Worm (Caenorhabditis elegans) whole organism, young adult: ENCODE data around the gene lfi-1.

Experiments used
- C06A6.2 ChIP-seq: fragments of 200-800 bp; sonication (Bioruptor generic); conservative IDR thresholded peaks from 2 replicates; pipeline ENCODE4 v1.3.6; 2022; ENCODE audit warnings: missing genetic modification characterization, missing compliant biosample characterization
- C17E4.6 ChIP-seq: fragments of 200-800 bp; sonication (Bioruptor generic); IDR thresholded peaks from 2 replicates; pipeline ENCODE4 v1.3.6; 2022; ENCODE audit warnings: missing genetic modification reagents, missing genetic modification characterization, missing compliant biosample characterization
- F33H1.4 ChIP-seq: fragments of 200-800 bp; sonication (Bioruptor generic); IDR thresholded peaks from 2 replicates; pipeline ENCODE4 v1.3.6; 2022; ENCODE audit warnings: missing genetic modification reagents, missing genetic modification characterization, missing compliant biosample characterization
- F37B4.10 ChIP-seq: fragments of 200-800 bp; sonication (Bioruptor generic); IDR thresholded peaks from 2 replicates; pipeline ENCODE4 v1.3.6; 2022; ENCODE audit warnings: missing genetic modification characterization, missing compliant biosample characterization
- F55B11.4 ChIP-seq: sonication (generic microtip); optimal IDR thresholded peaks from 2 replicates; lab custom pipeline; 2016; ENCODE audit warnings: missing compliant biosample characterization, missing genetic modification characterization, borderline replicate concordance; ENCODE audit not compliant: insufficient read depth
- F57A8.1 ChIP-seq: fragments of 200-800 bp; sonication (Bioruptor generic); optimal IDR thresholded peaks from 2 replicates; lab custom pipeline; 2018; ENCODE audit warnings: mild to moderate bottlenecking, missing genetic modification characterization, moderate library complexity, missing compliant biosample characterization
- F57C9.4 ChIP-seq: sonication (generic microtip); optimal IDR thresholded peaks from 2 replicates; lab custom pipeline; 2017; ENCODE audit warnings: mild to moderate bottlenecking, missing genetic modification characterization, missing compliant biosample characterization
- K11D2.4 ChIP-seq: fragments of 200-800 bp; sonication (Bioruptor generic); IDR thresholded peaks from 2 replicates; pipeline ENCODE4 v1.3.6; 2022; ENCODE audit warnings: missing genetic modification reagents, missing genetic modification characterization, missing compliant biosample characterization
- T26A5.8 ChIP-seq: sonication (generic microtip); optimal IDR thresholded peaks from 2 replicates; lab custom pipeline; 2016; ENCODE audit warnings: missing genetic modification characterization, missing compliant biosample characterization
- Y53F4B.3 ChIP-seq: fragments of 200-800 bp; sonication (Bioruptor generic); IDR thresholded peaks from 2 replicates; pipeline ENCODE4 v1.3.6; 2022; ENCODE audit warnings: missing genetic modification reagents, missing genetic modification characterization, missing compliant biosample characterization
- Y53G8AR.9 ChIP-seq: fragments of 200-800 bp; sonication (Bioruptor generic); conservative IDR thresholded peaks from 2 replicates; pipeline ENCODE4 v1.3.6; 2022; ENCODE audit warnings: missing genetic modification reagents, missing genetic modification characterization, missing compliant biosample characterization
- Y67H2A.10 ChIP-seq: fragments of 200-800 bp; sonication (Bioruptor generic); conservative IDR thresholded peaks from 2 replicates; pipeline ENCODE4 v1.3.6; 2022; ENCODE audit warnings: missing genetic modification reagents, missing genetic modification characterization, missing compliant biosample characterization
- ZK185.1 ChIP-seq: sonication (generic microtip); optimal IDR thresholded peaks from 2 replicates; lab custom pipeline; 2016; ENCODE audit warnings: mild to moderate bottlenecking, missing genetic modification characterization, missing compliant biosample characterization; ENCODE audit not compliant: poor library complexity, severe bottlenecking
- ama-1 ChIP-seq, 3 experiments: fragments of 150-350 bp in 1 of 3; sonication (generic microtip) in 2 of 3; optimal IDR thresholded peaks; 2 replicates each; lab custom pipeline; 2014 to 2018; ENCODE audit warnings: missing biosample characterization in 2 of 3, missing genetic modification characterization in 2 of 3, missing genetic modification reagents in 2 of 3
- aptf-2 ChIP-seq: fragments of 200-800 bp; sonication (Bioruptor generic); conservative IDR thresholded peaks from 2 replicates; pipeline ENCODE4 v1.3.6; 2022; ENCODE audit warnings: missing genetic modification reagents, missing genetic modification characterization, missing compliant biosample characterization
- atf-7 ChIP-seq: sonication (generic microtip); optimal IDR thresholded peaks from 2 replicates; lab custom pipeline; 2017; ENCODE audit warnings: mild to moderate bottlenecking, missing genetic modification characterization, missing compliant biosample characterization
- athp-1 ChIP-seq: sonication (generic microtip); optimal IDR thresholded peaks from 2 replicates; lab custom pipeline; 2017; ENCODE audit warnings: mild to moderate bottlenecking, missing genetic modification characterization, missing compliant biosample characterization
- attf-5 ChIP-seq: fragments of 200-800 bp; sonication (Bioruptor generic); optimal IDR thresholded peaks from 2 replicates; lab custom pipeline; 2018; ENCODE audit warnings: mild to moderate bottlenecking, missing genetic modification characterization, missing compliant biosample characterization
- attf-6 ChIP-seq: fragments of 200-800 bp; sonication (Bioruptor generic); IDR thresholded peaks from 2 replicates; pipeline ENCODE4 v1.3.6; 2022; ENCODE audit warnings: missing genetic modification reagents, missing genetic modification characterization, missing compliant biosample characterization
- cebp-1 ChIP-seq, 2 experiments: fragments of 200-800 bp in 1 of 2; sonication (Bioruptor generic) in 1 of 2; sonication (generic microtip) in 1 of 2; IDR thresholded peaks in 1 of 2; optimal IDR thresholded peaks in 1 of 2; 2 replicates each; pipeline versions ENCODE4 v1.3.6 to Lab custom; 2017 to 2022; ENCODE audit warnings: missing compliant biosample characterization in 2 of 2, missing genetic modification characterization in 2 of 2, mild to moderate bottlenecking in 1 of 2, missing genetic modification reagents in 1 of 2, moderate library complexity in 1 of 2
- cebp-2 ChIP-seq: fragments of 200-800 bp; sonication (Bioruptor generic); IDR thresholded peaks from 2 replicates; pipeline ENCODE4 v1.3.6; 2022; ENCODE audit warnings: missing genetic modification characterization, missing compliant biosample characterization
- ceh-58 ChIP-seq: fragments of 200-800 bp; sonication (Bioruptor generic); IDR thresholded peaks from 2 replicates; pipeline ENCODE4 v1.3.6; 2022; ENCODE audit warnings: missing genetic modification characterization, missing compliant biosample characterization
- chd-7 ChIP-seq: sonication (generic microtip); optimal IDR thresholded peaks from 2 replicates; lab custom pipeline; 2016; ENCODE audit warnings: mild to moderate bottlenecking, missing genetic modification characterization, moderate library complexity, missing compliant biosample characterization
- dox-1 ChIP-seq: fragments of 200-800 bp; sonication (Bioruptor generic); IDR thresholded peaks from 2 replicates; pipeline ENCODE4 v1.3.6; 2022; ENCODE audit warnings: missing genetic modification reagents, missing genetic modification characterization, missing compliant biosample characterization
- dpff-1 ChIP-seq: sonication (generic microtip); optimal IDR thresholded peaks from 2 replicates; lab custom pipeline; 2017; ENCODE audit warnings: mild to moderate bottlenecking, missing genetic modification characterization, missing compliant biosample characterization
- egl-18 ChIP-seq: fragments of 200-800 bp; sonication (Bioruptor generic); IDR thresholded peaks from 2 replicates; pipeline ENCODE4 v1.3.6; 2022; ENCODE audit warnings: missing genetic modification reagents, missing genetic modification characterization, missing compliant biosample characterization
- ets-4 ChIP-seq: fragments of 200-800 bp; sonication (Bioruptor generic); optimal IDR thresholded peaks from 2 replicates; lab custom pipeline; 2018; ENCODE audit warnings: mild to moderate bottlenecking, missing genetic modification characterization, missing compliant biosample characterization
- fkh-3 ChIP-seq: sonication (generic microtip); optimal IDR thresholded peaks from 2 replicates; lab custom pipeline; 2016; ENCODE audit warnings: mild to moderate bottlenecking, missing genetic modification characterization, missing compliant biosample characterization
- hmg-1.2 ChIP-seq: fragments of 200-800 bp; sonication (Bioruptor generic); IDR thresholded peaks from 2 replicates; pipeline ENCODE4 v1.3.6; 2022; ENCODE audit warnings: missing genetic modification reagents, missing genetic modification characterization, missing compliant biosample characterization
- lin-54 ChIP-seq: fragments of 200-800 bp; sonication (Bioruptor generic); optimal IDR thresholded peaks from 2 replicates; lab custom pipeline; 2018; ENCODE audit warnings: mild to moderate bottlenecking, missing genetic modification characterization, missing compliant biosample characterization
- lsl-1 ChIP-seq: fragments of 200-800 bp; sonication (Bioruptor generic); optimal IDR thresholded peaks from 2 replicates; lab custom pipeline; 2018; ENCODE audit warnings: mild to moderate bottlenecking, missing genetic modification characterization, moderate library complexity, missing compliant biosample characterization
- mxl-1 ChIP-seq: sonication (generic microtip); optimal IDR thresholded peaks from 2 replicates; lab custom pipeline; 2016; ENCODE audit warnings: missing genetic modification characterization, missing compliant biosample characterization
- nfya-2 ChIP-seq: fragments of 200-800 bp; sonication (Bioruptor generic); IDR thresholded peaks from 2 replicates; pipeline ENCODE4 v1.3.6; 2022; ENCODE audit warnings: missing genetic modification reagents, missing genetic modification characterization, missing compliant biosample characterization
- nfyb-1 ChIP-seq: fragments of 200-800 bp; sonication (Bioruptor generic); IDR thresholded peaks from 2 replicates; pipeline ENCODE4 v1.3.6; 2022; ENCODE audit warnings: missing genetic modification reagents, missing genetic modification characterization, missing compliant biosample characterization
- nhr-120 ChIP-seq: fragments of 200-800 bp; sonication (Bioruptor generic); IDR thresholded peaks from 2 replicates; pipeline ENCODE4 v1.3.6; 2022; ENCODE audit warnings: missing genetic modification characterization, missing compliant biosample characterization
- nhr-80 ChIP-seq: sonication (generic microtip); optimal IDR thresholded peaks from 2 replicates; lab custom pipeline; 2016; ENCODE audit warnings: missing genetic modification characterization, missing compliant biosample characterization
- rcor-1 ChIP-seq: fragments of 200-800 bp; sonication (Bioruptor generic); IDR thresholded peaks from 2 replicates; pipeline ENCODE4 v1.3.6; 2022; ENCODE audit warnings: missing genetic modification reagents, missing genetic modification characterization, missing compliant biosample characterization
- rpc-1 ChIP-seq, 2 experiments: fragments of 150-350 bp in 1 of 2; sonication (generic microtip) in 1 of 2; optimal IDR thresholded peaks; 2 replicates each; lab custom pipeline; 2014 to 2018; ENCODE audit warnings: missing biosample characterization in 1 of 2, missing genetic modification characterization in 1 of 2, missing genetic modification reagents in 1 of 2, missing genotype in 1 of 2
- sdz-38 ChIP-seq: sonication (generic microtip); optimal IDR thresholded peaks from 2 replicates; lab custom pipeline; 2016; ENCODE audit warnings: missing genotype, missing genetic modification characterization, missing compliant biosample characterization
- sea-2 ChIP-seq: fragments of 200-800 bp; sonication (Bioruptor generic); IDR thresholded peaks from 2 replicates; pipeline ENCODE4 v1.3.6; 2022; ENCODE audit warnings: missing genetic modification characterization, missing compliant biosample characterization
- snpc-1.3 ChIP-seq: sonication (generic microtip); optimal IDR thresholded peaks from 2 replicates; lab custom pipeline; 2017; ENCODE audit warnings: missing genetic modification characterization, mild to moderate bottlenecking, missing compliant biosample characterization, antibody characterized with exemption, moderate library complexity, missing genotype, missing genetic modification reagents; ENCODE audit not compliant: insufficient read depth
- somi-1 ChIP-seq: fragments of 200-800 bp; sonication (Bioruptor generic); optimal IDR thresholded peaks from 2 replicates; lab custom pipeline; 2018; ENCODE audit warnings: mild to moderate bottlenecking, missing genetic modification characterization, missing compliant biosample characterization
- tbp1 ChIP-seq: fragments of 200-800 bp; sonication (Bioruptor generic); optimal IDR thresholded peaks from 2 replicates; lab custom pipeline; 2018; ENCODE audit warnings: mild to moderate bottlenecking, missing genetic modification characterization, missing compliant biosample characterization
- tlf-1 ChIP-seq: fragments of 200-800 bp; sonication (Bioruptor generic); optimal IDR thresholded peaks from 2 replicates; lab custom pipeline; 2018; ENCODE audit warnings: mild to moderate bottlenecking, missing genetic modification characterization, missing compliant biosample characterization
- unc-130 ChIP-seq: sonication (generic microtip); optimal IDR thresholded peaks from 2 replicates; lab custom pipeline; 2016; ENCODE audit warnings: missing genetic modification reagents, missing genetic modification characterization, missing compliant biosample characterization
- xnd-1 ChIP-seq: sonication (generic microtip); optimal IDR thresholded peaks from 2 replicates; lab custom pipeline; 2016; ENCODE audit warnings: missing genotype, missing genetic modification reagents, missing genetic modification characterization, missing compliant biosample characterization
- ztf-18 ChIP-seq: sonication (generic microtip); optimal IDR thresholded peaks from 2 replicates; lab custom pipeline; 2016; ENCODE audit warnings: missing genotype, mild to moderate bottlenecking, missing genetic modification characterization, missing compliant biosample characterization
- ztf-6 ChIP-seq: fragments of 200-800 bp; sonication (Bioruptor generic); IDR thresholded peaks from 2 replicates; pipeline ENCODE4 v1.3.6; 2022; ENCODE audit warnings: missing genetic modification reagents, missing genetic modification characterization, missing compliant biosample characterization

The lfi-1 gene

DNA sequence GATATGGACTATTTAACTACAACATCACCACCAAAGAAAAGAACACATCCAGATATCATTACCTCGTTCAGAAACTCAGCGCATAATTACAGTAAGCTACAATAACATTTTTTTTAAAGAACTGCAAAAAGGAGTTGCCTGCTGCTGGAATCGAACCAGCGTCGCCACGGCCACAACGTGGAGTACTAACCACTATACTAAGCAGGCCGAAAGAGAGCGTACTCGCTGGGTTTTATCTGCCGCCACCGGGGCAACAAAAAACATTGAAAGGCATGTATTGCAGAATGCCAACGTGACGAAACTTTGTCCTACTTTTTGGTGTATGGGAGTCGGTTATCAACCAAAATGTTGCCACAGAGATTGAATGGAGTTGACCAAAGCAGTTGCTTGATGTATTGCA, 46.1 kb downstream of the lfi-1 start (continued):
- no peak for TF ChIP-seq nhr-120 (GFP tag; lab: Robert Waterston, UW)
- peak; percentile 42; the same call in 1 of the 2 replicates for TF ChIP-seq cebp-1 (GFP tag; IDR thresholded peaks at IDR 0.05; lab: Robert Waterston, UW)
- no peak for TF ChIP-seq cebp-1 (tag; optimal IDR thresholded peaks at IDR 0.05; lab: Kevin White, UChicago)
- TF ChIP-seq snpc-1.3 (tag; lab: Kevin White, UChicago) = peak; percentile 70
- peak; percentile 14 for TF ChIP-seq T26A5.8 (tag; lab: Kevin White, UChicago)
- TF ChIP-seq mxl-1 (tag; lab: Kevin White, UChicago) = peak; percentile 18
- TF ChIP-seq C06A6.2 (GFP tag; lab: Robert Waterston, UW) = no peak
- peak; percentile 22 for TF ChIP-seq lin-54 (GFP tag; lab: Kevin White, UChicago)
- no peak for TF ChIP-seq F57C9.4 (tag; lab: Kevin White, UChicago)
- no peak for TF ChIP-seq ceh-58 (GFP tag; lab: Robert Waterston, UW)
- TF ChIP-seq nhr-80 = no peak
- TF ChIP-seq xnd-1 (tag; lab: Kevin White, UChicago) = no peak
- peak; percentile 83 for TF ChIP-seq hmg-1.2
- TF ChIP-seq dox-1 (GFP tag; lab: Robert Waterston, UW) = peak; percentile 75
- no peak for TF ChIP-seq unc-130 (GFP tag; lab: Kevin White, UChicago)
- 0 out of 2 replicates have a peak, but pooled peaks have one; percentile 29 for TF ChIP-seq C17E4.6 (GFP tag; lab: Robert Waterston, UW)
- TF ChIP-seq F57A8.1 = peak; percentile 53
- no peak for TF ChIP-seq sdz-38
- no peak for TF ChIP-seq ztf-6
- peak; percentile 7 for TF ChIP-seq somi-1 (GFP tag; lab: Kevin White, UChicago)
- TF ChIP-seq nfya-2 (GFP tag; lab: Robert Waterston, UW) = no peak
- no peak for TF ChIP-seq egl-18
- TF ChIP-seq sea-2 (GFP tag; lab: Robert Waterston, UW) = no peak
- no peak for TF ChIP-seq tlf-1
- peak; percentile 25 for TF ChIP-seq chd-7 (tag; lab: Kevin White, UChicago)
- TF ChIP-seq athp-1 (tag; lab: Kevin White, UChicago) = no peak
- TF ChIP-seq Y67H2A.10 (GFP tag; lab: Robert Waterston, UW) = no peak
- TF ChIP-seq ama-1 (optimal IDR thresholded peaks at IDR 0.05; lab: Kevin White, UChicago) = no peak
- TF ChIP-seq ama-1 (GFP tag; optimal IDR thresholded peaks at IDR 0.05; lab: Kevin White, UChicago) = peak in 1 of 2 experiments; percentile 52
- TF ChIP-seq nfyb-1 (GFP tag; lab: Robert Waterston, UW) = peak; percentile 69
- TF ChIP-seq attf-6 (GFP tag; lab: Robert Waterston, UW) = 0 out of 2 replicates have a peak, but pooled peaks have one; percentile 46
- peak; percentile 46 for TF ChIP-seq atf-7 (tag; lab: Kevin White, UChicago)
- TF ChIP-seq cebp-2 (GFP tag; lab: Robert Waterston, UW) = 0 out of 2 replicates have a peak, but pooled peaks have one; percentile 18
- TF ChIP-seq fkh-3 = peak; percentile 43
- no peak for TF ChIP-seq ets-4 (GFP tag; lab: Kevin White, UChicago)
- TF ChIP-seq F33H1.4 = no peak
- peak; percentile 81 for TF ChIP-seq rpc-1 (optimal IDR thresholded peaks at IDR 0.05; lab: Kevin White, UChicago)
- TF ChIP-seq rpc-1 (tag; optimal IDR thresholded peaks at IDR 0.05; lab: Kevin White, UChicago) = peak; percentile 87
- peak; percentile 56 for TF ChIP-seq attf-5
- no peak; the same call in 1 of the 2 replicates for TF ChIP-seq Y53G8AR.9 (GFP tag; lab: Robert Waterston, UW)
- 0 out of 2 replicates have a peak, but pooled peaks have one; percentile 39 for TF ChIP-seq Y53F4B.3 (GFP tag; lab: Robert Waterston, UW)
- TF ChIP-seq dpff-1 (tag; lab: Kevin White, UChicago) = no peak
- peak; percentile 94 for TF ChIP-seq tbp1 (GFP tag; lab: Kevin White, UChicago)
- TF ChIP-seq F37B4.10 = no peak
- TF ChIP-seq rcor-1 (GFP tag; lab: Robert Waterston, UW) = peak; percentile 44; the same call in 1 of the 2 replicates
- peak; percentile 54; the same call in 1 of the 2 replicates for TF ChIP-seq aptf-2 (GFP tag; lab: Robert Waterston, UW)
- TF ChIP-seq ZK185.1 = peak; percentile 42
- peak; percentile 2 for TF ChIP-seq lsl-1 (GFP tag; lab: Kevin White, UChicago)
- TF ChIP-seq ztf-18 (tag; lab: Kevin White, UChicago) = peak; percentile 53
- no peak for TF ChIP-seq F55B11.4 (tag; lab: Kevin White, UChicago)
- no peak for TF ChIP-seq K11D2.4 (GFP tag; lab: Robert Waterston, UW)
